Fruit fly (Drosophila melanogaster): Measurements from ENCODE around the gene CG13073.
A peak's percentile ranks its signal among the peaks of the same experiment; 100 is the strongest.

CG13073 gene

dm6 chr3L:16181330-16181830, 35.7 kb downstream of the CG13073 start (continued):
- TF ChIP-seq ase (GFP tag; IDR thresholded peaks at IDR 0.05), result no peak
- peak; percentile 15; the same call in 1 of the 2 replicates for TF ChIP-seq CG6689 (GFP tag; IDR thresholded peaks at IDR 0.05)
- TF ChIP-seq Blimp-1 (GFP tag; optimal IDR thresholded peaks at IDR 0.05), result peak; percentile 36
- TF ChIP-seq corto (GFP tag; optimal IDR thresholded peaks at IDR 0.05), result peak; percentile 55
- no peak for TF ChIP-seq grn (GFP tag; optimal IDR thresholded peaks at IDR 0.05)
- peak; percentile 64 for TF ChIP-seq CG10979 (tag; optimal IDR thresholded peaks at IDR 0.05)
- peak; percentile 31; the same call in 1 of the 2 replicates for TF ChIP-seq ranshi (GFP tag; IDR thresholded peaks at IDR 0.05)
- 0 out of 3 replicates have a peak, but pooled peaks have one; percentile 29 for TF ChIP-seq CG7963 (GFP tag; IDR thresholded peaks at IDR 0.05; ENCODE audit: partially characterized antibody)
- TF ChIP-seq fd96Cb (tag; optimal IDR thresholded peaks at IDR 0.05), result peak; percentile 1
- peak; percentile 0 for TF ChIP-seq lbe (GFP tag; optimal IDR thresholded peaks at IDR 0.05)
- peak; percentile 8 for TF ChIP-seq CG9727 (GFP tag; optimal IDR thresholded peaks at IDR 0.05)
- TF ChIP-seq ci (GFP tag; IDR thresholded peaks at IDR 0.05), result peak; percentile 39; the same call in 1 of the 3 replicates
- no peak for TF ChIP-seq dimm (GFP tag; IDR thresholded peaks at IDR 0.05)
- TF ChIP-seq CG17359 (tag; optimal IDR thresholded peaks at IDR 0.05), result peak; percentile 30
- no peak for TF ChIP-seq knrl (GFP tag; IDR thresholded peaks at IDR 0.05; ENCODE audit: partially characterized antibody)
- TF ChIP-seq Spps (tag; optimal IDR thresholded peaks at IDR 0.05), result peak; percentile 18
- peak; percentile 48 for TF ChIP-seq Abd-B (GFP tag; optimal IDR thresholded peaks at IDR 0.05)
- peak; percentile 19 for TF ChIP-seq gem (tag; optimal IDR thresholded peaks at IDR 0.05)
- TF ChIP-seq mam (GFP tag; optimal IDR thresholded peaks at IDR 0.05), result no peak
- TF ChIP-seq Sox100B (GFP tag; optimal IDR thresholded peaks at IDR 0.05), result peak; percentile 24
- peak; percentile 42 for TF ChIP-seq CG2678 (tag; optimal IDR thresholded peaks at IDR 0.05)
- peak; percentile 73 for TF ChIP-seq nom (GFP tag; optimal IDR thresholded peaks at IDR 0.05)
- TF ChIP-seq CG1024 (GFP tag; IDR thresholded peaks at IDR 0.05), result no peak
- TF ChIP-seq Sox102F (GFP tag; optimal IDR thresholded peaks at IDR 0.05), result peak; percentile 17
- TF ChIP-seq CG7839 (tag; optimal IDR thresholded peaks at IDR 0.05), result peak; percentile 66
- peak; percentile 13 for TF ChIP-seq CG18262 (tag; optimal IDR thresholded peaks at IDR 0.05)
- TF ChIP-seq Dref (GFP tag; IDR thresholded peaks at IDR 0.05), result no peak
- TF ChIP-seq CG15514 (GFP tag; optimal IDR thresholded peaks at IDR 0.05), result no peak
- peak; percentile 76 for TF ChIP-seq Deaf1 (tag; optimal IDR thresholded peaks at IDR 0.05)
- TF ChIP-seq CG32772 (GFP tag; IDR thresholded peaks at IDR 0.05), result 0 out of 2 replicates have a peak, but pooled peaks have one; percentile 20
- TF ChIP-seq dmrt99B (tag; optimal IDR thresholded peaks at IDR 0.05), result peak; percentile 53
- TF ChIP-seq yki (optimal IDR thresholded peaks at IDR 0.05), result no peak
- TF ChIP-seq dmrt11E (tag; optimal IDR thresholded peaks at IDR 0.05), result peak; percentile 19
- peak; percentile 80 for TF ChIP-seq sens (GFP tag)
- TF ChIP-seq Lhr (GFP tag; optimal IDR thresholded peaks at IDR 0.05), result no peak
- TF ChIP-seq Med (GFP tag), result peak; percentile 15
- no peak for TF ChIP-seq CG6175 (GFP tag; IDR thresholded peaks at IDR 0.05)
- TF ChIP-seq CG5180 (GFP tag; optimal IDR thresholded peaks at IDR 0.05), result no peak
- peak; percentile 10 to 20 for TF ChIP-seq bsh (GFP tag; optimal IDR thresholded peaks at IDR 0.05)
- no peak for TF ChIP-seq br (optimal IDR thresholded peaks at IDR 0.05)
- no peak for TF ChIP-seq Mes4 (GFP tag; optimal IDR thresholded peaks at IDR 0.05)
- peak; percentile 0 for TF ChIP-seq CG2712 (tag; optimal IDR thresholded peaks at IDR 0.05)
- no peak for TF ChIP-seq wdn (GFP tag; IDR thresholded peaks at IDR 0.05)
- no peak for TF ChIP-seq CG6854 (GFP tag; optimal IDR thresholded peaks at IDR 0.05)
- TF ChIP-seq CG8089 (GFP tag; optimal IDR thresholded peaks at IDR 0.05), result no peak
- TF ChIP-seq CG10267 (tag; optimal IDR thresholded peaks at IDR 0.05), result no peak
- no peak for TF ChIP-seq CG3995 (GFP tag; optimal IDR thresholded peaks at IDR 0.05)
- 0 out of 2 replicates have a peak, but pooled peaks have one; percentile 10 for TF ChIP-seq esg (GFP tag; conservative IDR thresholded peaks at IDR 0.05)
- TF ChIP-seq CG4282 (GFP tag; optimal IDR thresholded peaks at IDR 0.05), result no peak
- TF ChIP-seq bcd (GFP tag; optimal IDR thresholded peaks at IDR 0.05), result peak; percentile 15

Data from whole organism, embryonic.